Fruit fly (Drosophila melanogaster): Measurements from ENCODE around the gene ss.
A peak's percentile ranks its signal among the peaks of the same experiment; 100 is the strongest.

- peak; percentile 71 for TF ChIP-seq Eip78C (GFP tag)
- TF ChIP-seq CG6792 (GFP tag; optimal IDR thresholded peaks at IDR 0.05), result no peak
- TF ChIP-seq CG31627 (GFP tag; optimal IDR thresholded peaks at IDR 0.05), result no peak
- TF ChIP-seq fd85E (GFP tag; optimal IDR thresholded peaks at IDR 0.05), result no peak
- TF ChIP-seq fd59A (GFP tag; optimal IDR thresholded peaks at IDR 0.05), result no peak
- peak; percentile 2 for TF ChIP-seq CG3919 (GFP tag; optimal IDR thresholded peaks at IDR 0.05)
Observed at dm6 chr3R:16340610-16341009, 62.9 kb downstream of the ss start.

All from whole organism, prepupa.